Fruit fly (Drosophila melanogaster) whole organism, adult: ENCODE measurements around the gene Ciz1.

Source experiments
- CG11617 ChIP-seq: fragments of 200-800 bp; sonication (Bioruptor generic); optimal IDR thresholded peaks from 2 replicates; lab custom pipeline; 2017; ENCODE audit warnings: mild to moderate bottlenecking, missing biosample characterization, missing genetic modification reagents, missing genetic modification characterization
- CG12768 ChIP-seq: fragments of 200-800 bp; sonication (Bioruptor generic); optimal IDR thresholded peaks from 2 replicates; lab custom pipeline; 2017; ENCODE audit warnings: missing biosample characterization, missing genetic modification characterization, mild to moderate bottlenecking, moderate library complexity, missing genetic modification reagents
- CG14711 ChIP-seq: fragments of 200-800 bp; sonication (Bioruptor generic); optimal IDR thresholded peaks from 2 replicates; lab custom pipeline; 2018; ENCODE audit warnings: missing biosample characterization, mild to moderate bottlenecking, missing genetic modification characterization, moderate library complexity
- CG1620 ChIP-seq: fragments of 200-800 bp; sonication (Bioruptor generic); optimal IDR thresholded peaks from 2 replicates; lab custom pipeline; 2016; ENCODE audit warnings: missing biosample characterization, missing genetic modification characterization
- CG33017 ChIP-seq: fragments of 200-800 bp; sonication (Bioruptor generic); optimal IDR thresholded peaks from 2 replicates; lab custom pipeline; 2018; ENCODE audit warnings: missing biosample characterization, mild to moderate bottlenecking, missing genetic modification characterization, moderate library complexity
- CG5204 ChIP-seq: fragments of 200-800 bp; sonication (Bioruptor generic); optimal IDR thresholded peaks from 2 replicates; lab custom pipeline; 2016; ENCODE audit warnings: missing biosample characterization, missing genetic modification characterization
- CG7045 ChIP-seq: fragments of 200-800 bp; sonication (Bioruptor generic); optimal IDR thresholded peaks from 2 replicates; lab custom pipeline; 2017; ENCODE audit warnings: missing biosample characterization, mild to moderate bottlenecking, missing genetic modification characterization
- CG7101 ChIP-seq: fragments of 200-800 bp; sonication (Bioruptor generic); optimal IDR thresholded peaks from 2 replicates; lab custom pipeline; 2018; ENCODE audit warnings: missing biosample characterization, mild to moderate bottlenecking, missing genetic modification characterization, moderate library complexity
- Clk ChIP-seq: fragments of 200-800 bp; sonication (Bioruptor generic); optimal IDR thresholded peaks from 2 replicates; lab custom pipeline; 2017; ENCODE audit warnings: missing biosample characterization, missing genetic modification characterization
- Crg-1 ChIP-seq: fragments of 200-800 bp; sonication (Bioruptor generic); optimal IDR thresholded peaks from 2 replicates; lab custom pipeline; 2016; ENCODE audit warnings: missing biosample characterization, missing genetic modification characterization
- Hr96 ChIP-seq: fragments of 200-800 bp; sonication (Bioruptor generic); optimal IDR thresholded peaks from 2 replicates; lab custom pipeline; 2016; ENCODE audit warnings: missing biosample characterization, missing genetic modification characterization
- Mnt ChIP-seq: fragments of 200-800 bp; sonication (Bioruptor generic); optimal IDR thresholded peaks from 2 replicates; lab custom pipeline; 2016; ENCODE audit warnings: missing biosample characterization, mild to moderate bottlenecking, missing genetic modification characterization
- bab1 ChIP-seq: fragments of 200-800 bp; sonication (Bioruptor generic); optimal IDR thresholded peaks from 3 replicates; lab custom pipeline; 2019; ENCODE audit warnings: missing biosample characterization, mild to moderate bottlenecking, missing genetic modification characterization, moderate library complexity
- cic ChIP-seq: fragments of 200-800 bp; sonication (Bioruptor generic); optimal IDR thresholded peaks from 2 replicates; lab custom pipeline; 2017; ENCODE audit warnings: missing biosample characterization, mild to moderate bottlenecking, missing genetic modification characterization, moderate library complexity
- cnc ChIP-seq, 2 experiments: fragments of >200 bp; optimal IDR thresholded peaks; 2 replicates each; lab custom pipeline; 2017
- kay ChIP-seq: fragments of 200-800 bp; sonication (Bioruptor generic); peaks from one replicate; lab custom pipeline; 2016; ENCODE audit warnings: missing biosample characterization, missing genetic modification characterization, borderline replicate concordance
- ovo ChIP-seq: fragments of 200-800 bp; sonication (Bioruptor generic); optimal IDR thresholded peaks from 2 replicates; lab custom pipeline; 2016; ENCODE audit warnings: missing biosample characterization, missing genetic modification characterization
- pad ChIP-seq: fragments of 200-800 bp; sonication (Bioruptor generic); optimal IDR thresholded peaks from 3 replicates; lab custom pipeline; 2017; ENCODE audit warnings: missing biosample characterization, missing genetic modification characterization, mild to moderate bottlenecking, moderate library complexity, missing genetic modification reagents
- tj ChIP-seq: fragments of 200-800 bp; sonication (Bioruptor generic); optimal IDR thresholded peaks from 3 replicates; lab custom pipeline; 2017; ENCODE audit warnings: missing biosample characterization, mild to moderate bottlenecking, missing genetic modification characterization, moderate library complexity
- toe ChIP-seq: fragments of 200-800 bp; sonication (Bioruptor generic); optimal IDR thresholded peaks from 2 replicates; lab custom pipeline; 2016; ENCODE audit warnings: missing biosample characterization, missing genetic modification characterization

Ciz1 gene

dm6 chr3L:9824226-9824625, 40.2 kb upstream of the Ciz1 start:
- TF ChIP-seq CG12768 (no peak), CG14711 (tag; lab: Kevin White, UChicago) (no peak), Hr96 (no peak), ovo (GFP tag; lab: Kevin White, UChicago) (no peak)

- no peak for TF ChIP-seq CG7045 (GFP tag; lab: Kevin White, UChicago)
- no peak for TF ChIP-seq Mnt
- peak; percentile 78 for TF ChIP-seq kay (GFP tag; lab: Kevin White, UChicago)
Measured at dm6 chr3L:9829154-9829553, 35.3 kb upstream of the Ciz1 start.

- TF ChIP-seq Crg-1 (GFP tag; lab: Kevin White, UChicago), result no peak
- TF ChIP-seq kay (GFP tag; lab: Kevin White, UChicago), result no peak
- no peak for TF ChIP-seq CG5204 (GFP tag; lab: Kevin White, UChicago)
- TF ChIP-seq CG7101 (tag; lab: Kevin White, UChicago), result no peak
- TF ChIP-seq CG33017, result no peak
- TF ChIP-seq toe (GFP tag; lab: Kevin White, UChicago), result no peak
- TF ChIP-seq pad (GFP tag; lab: Kevin White, UChicago), result no peak
- TF ChIP-seq CG14711 (tag; lab: Kevin White, UChicago), result no peak
- TF ChIP-seq tj (GFP tag; lab: Kevin White, UChicago), result no peak
- no peak for TF ChIP-seq Hr96
- no peak for TF ChIP-seq CG7045 (GFP tag; lab: Kevin White, UChicago)
- TF ChIP-seq Mnt, result no peak
Measured at dm6 chr3L:9829639-9830341, 34.6 kb upstream of the Ciz1 start.

dm6 chr3L:9832125-9832524, 32.3 kb upstream of the Ciz1 start:
- TF ChIP-seq CG12768, result no peak
- TF ChIP-seq CG33017, result no peak
- TF ChIP-seq CG5204 (GFP tag; lab: Kevin White, UChicago), result no peak
- TF ChIP-seq bab1 (GFP tag; lab: Kevin White, UChicago), result no peak
- TF ChIP-seq ovo (GFP tag; lab: Kevin White, UChicago), result no peak
- no peak for TF ChIP-seq toe (GFP tag; lab: Kevin White, UChicago)
- TF ChIP-seq Clk (GFP tag; lab: Kevin White, UChicago), result no peak
- TF ChIP-seq cnc (optimal IDR thresholded peaks at IDR 0.05; lab: Kevin White, UChicago), result no peak
- no peak for TF ChIP-seq Mnt
- no peak for TF ChIP-seq tj (GFP tag; lab: Kevin White, UChicago)
- TF ChIP-seq pad (GFP tag; lab: Kevin White, UChicago), result no peak
- no peak for TF ChIP-seq CG1620 (GFP tag; lab: Kevin White, UChicago)

- TF ChIP-seq CG33017, result no peak
- TF ChIP-seq CG11617 (GFP tag; lab: Kevin White, UChicago), result peak; percentile 36
Measured at dm6 chr3L:9836524-9837047, 27.9 kb upstream of the Ciz1 start, which contains the start of gene I-2. Gene I-2 (minus strand): TSS chr3L:9836805.

dm6 chr3L:9837053-9837452, 27.4 kb upstream of the Ciz1 start:
- TF ChIP-seq Clk (GFP tag; lab: Kevin White, UChicago) (no peak), toe (GFP tag; lab: Kevin White, UChicago) (no peak), Crg-1 (GFP tag; lab: Kevin White, UChicago) (no peak), kay (GFP tag; lab: Kevin White, UChicago) (no peak), cnc (optimal IDR thresholded peaks at IDR 0.05; lab: Kevin White, UChicago) (no peak), pad (GFP tag; lab: Kevin White, UChicago) (no peak)

- TF ChIP-seq kay (GFP tag; lab: Kevin White, UChicago) (peak; percentile 7), CG11617 (GFP tag; lab: Kevin White, UChicago) (no peak), Mnt (peak; percentile 8), CG7101 (tag; lab: Kevin White, UChicago) (peak; percentile 0), CG33017 (peak; percentile 5), CG14711 (tag; lab: Kevin White, UChicago) (peak; percentile 42), bab1 (GFP tag; lab: Kevin White, UChicago) (peak; percentile 24), Hr96 (no peak), CG12768 (no peak)
Measured at dm6 chr3L:9838534-9838933, 25.9 kb upstream of the Ciz1 start, which contains the start of gene Cdk8. Gene Cdk8 (minus strand): TSS chr3L:9838670.

- TF ChIP-seq bab1 (GFP tag; lab: Kevin White, UChicago) (no peak), Hr96 (no peak), pad (GFP tag; lab: Kevin White, UChicago) (no peak), kay (GFP tag; lab: Kevin White, UChicago) (no peak), CG33017 (no peak), cic (GFP tag; lab: Kevin White, UChicago) (no peak), Crg-1 (GFP tag; lab: Kevin White, UChicago) (no peak), tj (GFP tag; lab: Kevin White, UChicago) (no peak), CG7045 (GFP tag; lab: Kevin White, UChicago) (no peak), Mnt (no peak), cnc (optimal IDR thresholded peaks at IDR 0.05; lab: Kevin White, UChicago) (no peak), CG5204 (GFP tag; lab: Kevin White, UChicago) (no peak), ovo (GFP tag; lab: Kevin White, UChicago) (no peak), CG1620 (GFP tag; lab: Kevin White, UChicago) (no peak), Clk (GFP tag; lab: Kevin White, UChicago) (no peak), CG12768 (no peak), CG7101 (tag; lab: Kevin White, UChicago) (no peak)
Measured at dm6 chr3L:9840710-9841109, 23.7 kb upstream of the Ciz1 start.
